Fruit fly (Drosophila melanogaster): ENCODE data around the gene Spg7.

The Spg7 gene

DNA sequence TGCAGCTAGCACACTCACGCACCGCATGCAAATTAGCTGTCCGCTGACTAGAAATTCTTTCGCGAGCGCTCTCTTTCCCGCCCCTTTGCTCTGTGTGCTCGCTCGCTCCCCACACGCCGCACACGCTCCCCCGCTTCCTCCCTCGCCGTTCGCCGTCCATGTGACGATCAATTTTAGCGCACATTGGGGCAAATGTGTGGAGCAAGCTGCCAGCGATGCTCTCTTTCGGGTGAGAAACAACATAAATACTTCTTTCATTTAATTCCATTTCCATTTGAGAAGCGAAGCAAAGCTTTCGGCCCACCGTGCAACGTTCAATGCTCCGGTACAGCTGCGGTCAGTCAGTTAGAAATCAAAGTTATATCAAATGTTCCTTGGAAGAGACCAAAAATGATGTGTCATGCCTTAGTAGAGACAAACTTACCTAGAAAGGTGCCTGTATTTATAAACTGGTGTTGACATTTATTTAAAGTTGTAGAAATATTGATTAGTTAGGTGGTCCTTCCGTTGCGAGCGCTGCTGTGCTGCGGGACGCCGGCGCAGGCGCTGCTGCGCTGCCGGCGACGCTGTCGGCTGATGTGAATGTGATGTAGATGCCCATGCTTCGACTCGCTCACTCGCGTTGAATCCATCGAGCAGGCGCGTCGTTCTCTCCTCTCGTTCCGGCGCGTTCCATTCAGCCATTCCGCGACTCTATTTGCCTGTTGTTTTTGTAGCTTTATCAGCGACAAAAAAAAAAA is 51.8 kb downstream of the Spg7 start (continued):
- TF ChIP-seq CG12219 (GFP tag; optimal IDR thresholded peaks at IDR 0.05), result peak; percentile 98
- TF ChIP-seq CG3847 (GFP tag; IDR thresholded peaks at IDR 0.05), result peak; percentile 96
- TF ChIP-seq Bteb2 (GFP tag; optimal IDR thresholded peaks at IDR 0.05), result peak; percentile 94
- TF ChIP-seq CG7963 (GFP tag; IDR thresholded peaks at IDR 0.05; ENCODE audit: partially characterized antibody), result 0 out of 3 replicates have a peak, but pooled peaks have one; percentile 52
- TF ChIP-seq CG4282 (GFP tag; optimal IDR thresholded peaks at IDR 0.05), result peak; percentile 93
- peak; percentile 82 for TF ChIP-seq GATAe (GFP tag; conservative IDR thresholded peaks at IDR 0.05)
- TF ChIP-seq CG7556 (GFP tag; optimal IDR thresholded peaks at IDR 0.05), result peak; percentile 98
- TF ChIP-seq CG14050 (GFP tag; IDR thresholded peaks at IDR 0.05), result peak; percentile 95
- peak; percentile 95 for TF ChIP-seq tap (tag; optimal IDR thresholded peaks at IDR 0.05)
- peak; percentile 98 for TF ChIP-seq bcd (GFP tag; optimal IDR thresholded peaks at IDR 0.05)
- peak; percentile 98 for TF ChIP-seq Oli (tag; optimal IDR thresholded peaks at IDR 0.05)
- peak in 1 of 2 experiments; percentile 71 for TF ChIP-seq crp (GFP tag; optimal IDR thresholded peaks at IDR 0.05)
- TF ChIP-seq CG3163 (GFP tag; optimal IDR thresholded peaks at IDR 0.05), result peak; percentile 86
- TF ChIP-seq slbo (GFP tag; IDR thresholded peaks at IDR 0.05), result peak; percentile 96
- peak; percentile 99 for TF ChIP-seq sens (GFP tag)
- TF ChIP-seq Taf1 (GFP tag; IDR thresholded peaks at IDR 0.05), result peak; percentile 89
- TF ChIP-seq dm (GFP tag; optimal IDR thresholded peaks at IDR 0.05), result peak; percentile 92
- peak; percentile 83 for TF ChIP-seq E2f2 (GFP tag; IDR thresholded peaks at IDR 0.05)
- peak; percentile 95 for TF ChIP-seq CG32772 (GFP tag; IDR thresholded peaks at IDR 0.05)
- peak; percentile 89 for TF ChIP-seq CG31365 (tag; optimal IDR thresholded peaks at IDR 0.05)
- peak; percentile 94 for TF ChIP-seq Aef1 (GFP tag; IDR thresholded peaks at IDR 0.05)
- TF ChIP-seq Opbp (GFP tag; IDR thresholded peaks at IDR 0.05; ENCODE audit: partially characterized antibody), result peak; percentile 44; the same call in 1 of the 3 replicates
- peak; percentile 96 for TF ChIP-seq chn (GFP tag; optimal IDR thresholded peaks at IDR 0.05)
- TF ChIP-seq ewg (GFP tag; optimal IDR thresholded peaks at IDR 0.05), result peak; percentile 97
- TF ChIP-seq CG1233 (GFP tag; optimal IDR thresholded peaks at IDR 0.05), result peak; percentile 92
- no peak for TF ChIP-seq Lpt (GFP tag; optimal IDR thresholded peaks at IDR 0.05)
- peak; percentile 72 for TF ChIP-seq nerfin-2 (GFP tag; IDR thresholded peaks at IDR 0.05; ENCODE audit: partially characterized antibody)
- peak; percentile 96 for TF ChIP-seq maf-S (GFP tag; optimal IDR thresholded peaks at IDR 0.05)
- TF ChIP-seq Max (GFP tag; optimal IDR thresholded peaks at IDR 0.05), result peak; percentile 91
- TF ChIP-seq onecut (GFP tag; IDR thresholded peaks at IDR 0.05), result peak; percentile 96
- TF ChIP-seq bab2 (GFP tag; optimal IDR thresholded peaks at IDR 0.05), result peak; percentile 98
- TF ChIP-seq CG7928 (GFP tag; optimal IDR thresholded peaks at IDR 0.05), result peak; percentile 74
- TF ChIP-seq CG16779 (GFP tag; IDR thresholded peaks at IDR 0.05), result peak; percentile 94
- TF ChIP-seq yki (optimal IDR thresholded peaks at IDR 0.05), result no peak
- TF ChIP-seq zen2 (GFP tag; IDR thresholded peaks at IDR 0.05; ENCODE audit: partially characterized antibody), result no peak; the same call in 2 of the 3 replicates
- TF ChIP-seq CG31388 (GFP tag; optimal IDR thresholded peaks at IDR 0.05), result peak; percentile 75
- TF ChIP-seq Hmr (GFP tag; optimal IDR thresholded peaks at IDR 0.05), result peak; percentile 99
- TF ChIP-seq Ssrp (tag; optimal IDR thresholded peaks at IDR 0.05), result peak; percentile 95
- TF ChIP-seq CG2875 (GFP tag; optimal IDR thresholded peaks at IDR 0.05), result peak; percentile 96
- peak; percentile 93 for TF ChIP-seq CG33557 (GFP tag; optimal IDR thresholded peaks at IDR 0.05)
- TF ChIP-seq croc (GFP tag; conservative IDR thresholded peaks at IDR 0.05), result peak; percentile 94
- TF ChIP-seq CG13624 (GFP tag; optimal IDR thresholded peaks at IDR 0.05), result peak; percentile 98
- peak; percentile 94 for TF ChIP-seq sug (tag; optimal IDR thresholded peaks at IDR 0.05)
- TF ChIP-seq Abd-B (GFP tag; optimal IDR thresholded peaks at IDR 0.05), result peak; percentile 94
- TF ChIP-seq NFAT (GFP tag; IDR thresholded peaks at IDR 0.05), result peak; percentile 92
- peak; percentile 96 for TF ChIP-seq CG17359 (tag; optimal IDR thresholded peaks at IDR 0.05)
- peak; percentile 98 for TF ChIP-seq Hand (GFP tag; optimal IDR thresholded peaks at IDR 0.05)
- TF ChIP-seq CG13123 (GFP tag; optimal IDR thresholded peaks at IDR 0.05), result peak; percentile 90
- TF ChIP-seq fu2 (GFP tag; optimal IDR thresholded peaks at IDR 0.05), result peak; percentile 96

Measured in whole organism, embryonic.